Worm (Caenorhabditis elegans): Measurements from ENCODE around the gene srv-34.

DNA sequence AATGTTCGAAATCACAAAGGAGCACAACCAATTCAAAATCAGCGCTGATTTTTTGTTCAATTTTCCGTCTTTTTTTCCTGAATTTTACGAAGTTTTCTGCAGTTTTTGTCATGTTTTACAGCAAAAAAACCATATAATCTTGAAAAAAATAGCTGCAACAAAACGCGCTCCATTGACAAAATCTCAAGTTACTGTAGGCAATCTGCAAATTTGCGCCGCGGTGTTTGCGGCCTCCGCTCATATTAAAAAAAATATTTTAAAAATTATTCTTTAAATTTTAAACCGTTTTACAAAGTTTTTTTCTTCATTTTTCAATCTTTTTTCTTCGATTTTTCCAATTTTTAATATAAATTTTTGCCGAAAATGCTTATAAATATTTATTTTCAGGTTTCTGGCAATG is 30.8 kb upstream of the srv-34 start:
- TF ChIP-seq dao-5 (tag; optimal IDR thresholded peaks at IDR 0.05) = no peak
- TF ChIP-seq him-1 (tag; optimal IDR thresholded peaks at IDR 0.05) = no peak

Measured in whole organism, L4/young adult.